Worm (Caenorhabditis elegans) whole organism, dauer: Measurements from ENCODE around the gene str-185.

Source experiments
- unc-62 ChIP-seq: sonication (generic microtip); optimal IDR thresholded peaks from 2 replicates; lab custom pipeline; 2017; ENCODE audit warnings: missing biosample characterization, missing genetic modification reagents, missing genetic modification characterization

str-185 gene

ce11 chrIV:4429901-4430300 is at the start of gene str-185, which contains the start of gene R08C7.5:
str-185 (minus strand) TSS chrIV:4430001.
R08C7.5 (plus strand) TSS chrIV:4430229.
- TF ChIP-seq unc-62: no peak

- TF ChIP-seq unc-62: no peak
Observed at ce11 chrIV:4478612-4479011, 48.8 kb upstream of the str-185 start.

ce11 chrIV:4477009-4477471 is 47.2 kb upstream of the str-185 start, which contains the start of gene M01H9.3:
M01H9.3 (minus strand) TSS chrIV:4477059.
- no peak for TF ChIP-seq unc-62

- TF ChIP-seq unc-62: no peak
Observed at ce11 chrIV:4475362-4476086, 45.7 kb upstream of the str-185 start.

- no peak for TF ChIP-seq unc-62
Observed at ce11 chrIV:4473767-4474166, 44.0 kb upstream of the str-185 start.

ce11 chrIV:4472418-4473173 is 42.8 kb upstream of the str-185 start:
- no peak for TF ChIP-seq unc-62

ce11 chrIV:4470885-4471772 is 41.3 kb upstream of the str-185 start:
- no peak for TF ChIP-seq unc-62

ce11 chrIV:4469770-4470709 is 40.2 kb upstream of the str-185 start:
- TF ChIP-seq unc-62: no peak

ce11 chrIV:4469055-4469454 is 39.3 kb upstream of the str-185 start:
- no peak for TF ChIP-seq unc-62

ce11 chrIV:4468046-4468727 is 38.4 kb upstream of the str-185 start:
- TF ChIP-seq unc-62: no peak

ce11 chrIV:4465184-4465583 is 35.4 kb upstream of the str-185 start, which contains the start of gene M01H9.5:
M01H9.5 (plus strand) TSS chrIV:4465484.
- TF ChIP-seq unc-62: no peak

ce11 chrIV:4463132-4463531 is 33.3 kb upstream of the str-185 start, which contains the start of gene M01H9.2:
M01H9.2 (minus strand) TSS chrIV:4463232.
- no peak for TF ChIP-seq unc-62

- TF ChIP-seq unc-62: no peak
Observed at ce11 chrIV:4459342-4459741, 29.5 kb upstream of the str-185 start.

ce11 chrIV:4456658-4457057 is 26.9 kb upstream of the str-185 start:
- TF ChIP-seq unc-62: no peak
